Fruit fly (Drosophila melanogaster) whole organism, embryonic: Measurements from ENCODE around the gene RpL13.

Source experiments
- Adf1 ChIP-seq: fragments of 200-800 bp; sonication (Bioruptor generic); IDR thresholded peaks from 2 replicates; pipeline ENCODE4 v1.3.6; 2022; ENCODE audit warnings: missing biosample characterization, missing genetic modification characterization
- Antp ChIP-seq: fragments of 200-800 bp; sonication (Bioruptor generic); optimal IDR thresholded peaks from 3 replicates; lab custom pipeline; 2016; ENCODE audit warnings: missing biosample characterization, missing genetic modification characterization
- B-H1 ChIP-seq: fragments of 200-800 bp; sonication (Bioruptor generic); IDR thresholded peaks from 3 replicates; pipeline ENCODE4 v1.3.6; 2022; ENCODE audit warnings: missing biosample characterization, missing genetic modification characterization
- Bteb2 ChIP-seq: fragments of 200-800 bp; sonication (Bioruptor generic); optimal IDR thresholded peaks from 2 replicates; lab custom pipeline; 2016; ENCODE audit warnings: missing biosample characterization, missing genetic modification characterization
- CG10267 ChIP-seq: fragments of 200-800 bp; sonication (Bioruptor generic); optimal IDR thresholded peaks from 2 replicates; lab custom pipeline; 2018; ENCODE audit warnings: missing biosample characterization, mild to moderate bottlenecking, missing genetic modification characterization, moderate library complexity
- CG10979 ChIP-seq: fragments of 200-800 bp; sonication (Bioruptor generic); optimal IDR thresholded peaks from 2 replicates; lab custom pipeline; 2018; ENCODE audit warnings: missing biosample characterization, mild to moderate bottlenecking, missing genetic modification characterization, moderate library complexity
- CG12391 ChIP-seq: fragments of 200-800 bp; sonication (Bioruptor generic); optimal IDR thresholded peaks from 3 replicates; lab custom pipeline; 2018; ENCODE audit warnings: missing biosample characterization, mild to moderate bottlenecking, missing genetic modification characterization, moderate library complexity
- CG13287 ChIP-seq: fragments of 200-800 bp; sonication (Bioruptor generic); IDR thresholded peaks from 2 replicates; pipeline ENCODE4 v1.3.6; 2022; ENCODE audit warnings: missing biosample characterization, missing genetic modification characterization; ENCODE audit not compliant: partially characterized antibody
- CG13775 ChIP-seq: fragments of 200-800 bp; sonication (Bioruptor generic); optimal IDR thresholded peaks from 3 replicates; lab custom pipeline; 2017; ENCODE audit warnings: missing biosample characterization, mild to moderate bottlenecking, missing genetic modification characterization
- CG15514 ChIP-seq: fragments of 200-800 bp; sonication (Bioruptor generic); optimal IDR thresholded peaks from 3 replicates; lab custom pipeline; 2017; ENCODE audit warnings: missing biosample characterization, missing genetic modification characterization, mild to moderate bottlenecking, moderate library complexity, missing genetic modification reagents
- CG1603 ChIP-seq: fragments of 200-800 bp; sonication (Bioruptor generic); optimal IDR thresholded peaks from 2 replicates; lab custom pipeline; 2019; ENCODE audit warnings: missing biosample characterization, mild to moderate bottlenecking, missing genetic modification characterization, moderate library complexity
- CG17186 ChIP-seq: fragments of 200-800 bp; sonication (Bioruptor generic); optimal IDR thresholded peaks from 3 replicates; lab custom pipeline; 2017; ENCODE audit warnings: missing biosample characterization, missing genetic modification reagents, missing genetic modification characterization
- CG17568 ChIP-seq: fragments of 200-800 bp; sonication (Bioruptor generic); optimal IDR thresholded peaks from 2 replicates; lab custom pipeline; 2018; ENCODE audit warnings: missing biosample characterization, mild to moderate bottlenecking, missing genetic modification characterization, moderate library complexity
- CG2199 ChIP-seq: fragments of 200-800 bp; sonication (Bioruptor generic); IDR thresholded peaks from 3 replicates; pipeline ENCODE4 v1.3.6; 2022; ENCODE audit warnings: missing biosample characterization, missing genetic modification characterization
- CG31441 ChIP-seq: fragments of 200-800 bp; sonication (Bioruptor generic); IDR thresholded peaks from 2 replicates; pipeline ENCODE4 v1.3.6; 2022; ENCODE audit warnings: missing biosample characterization, missing genetic modification characterization
- CG3281 ChIP-seq: fragments of 200-800 bp; sonication (Bioruptor generic); optimal IDR thresholded peaks from 3 replicates; lab custom pipeline; 2017; ENCODE audit warnings: missing biosample characterization, mild to moderate bottlenecking, missing genetic modification characterization
- CG7839 ChIP-seq: fragments of 200-800 bp; sonication (Bioruptor generic); optimal IDR thresholded peaks from 3 replicates; lab custom pipeline; 2018; ENCODE audit warnings: missing biosample characterization, mild to moderate bottlenecking, missing genetic modification characterization, moderate library complexity
- CG8924 ChIP-seq: fragments of 200-800 bp; optimal IDR thresholded peaks from 3 replicates; lab custom pipeline; 2019; ENCODE audit warnings: missing biosample characterization, mild to moderate bottlenecking, missing genetic modification characterization, moderate library complexity
- CG9932 ChIP-seq: fragments of 200-800 bp; sonication (Bioruptor generic); IDR thresholded peaks from 2 replicates; pipeline ENCODE4 v1.3.6; 2022; ENCODE audit warnings: missing biosample characterization, missing genetic modification characterization
- CoRest ChIP-seq: fragments of 200-800 bp; sonication (Bioruptor generic); optimal IDR thresholded peaks from 3 replicates; lab custom pipeline; 2018; ENCODE audit warnings: missing biosample characterization, mild to moderate bottlenecking, missing genetic modification characterization, moderate library complexity
- Dfd ChIP-seq, 2 experiments: fragments of >200 bp; optimal IDR thresholded peaks; 2 replicates each; lab custom pipeline; 2017; ENCODE audit warnings: missing biosample characterization in 2 of 2, missing genetic modification characterization in 2 of 2
- HmgZ ChIP-seq: fragments of 200-800 bp; sonication (Bioruptor generic); optimal IDR thresholded peaks from 2 replicates; lab custom pipeline; 2018; ENCODE audit warnings: missing biosample characterization, mild to moderate bottlenecking, missing genetic modification characterization
- MESR4 ChIP-seq: fragments of 200-800 bp; sonication (Bioruptor generic); optimal IDR thresholded peaks from 2 replicates; lab custom pipeline; 2018; ENCODE audit warnings: missing biosample characterization, mild to moderate bottlenecking, missing genetic modification characterization, moderate library complexity
- MTF-1 ChIP-seq: fragments of 200-800 bp; sonication (Bioruptor generic); optimal IDR thresholded peaks from 2 replicates; lab custom pipeline; 2018; ENCODE audit warnings: missing biosample characterization, mild to moderate bottlenecking, missing genetic modification characterization, borderline replicate concordance
- NC2β ChIP-seq: fragments of 200-800 bp; sonication (Bioruptor generic); optimal IDR thresholded peaks from 2 replicates; lab custom pipeline; 2016; ENCODE audit warnings: missing biosample characterization, missing genetic modification characterization
- Rx ChIP-seq: fragments of 200-800 bp; sonication (Bioruptor generic); IDR thresholded peaks from 2 replicates; pipeline ENCODE4 v1.3.6; 2022; ENCODE audit warnings: missing biosample characterization, missing genetic modification characterization
- Spps ChIP-seq: fragments of 200-800 bp; sonication (Bioruptor generic); optimal IDR thresholded peaks from 2 replicates; lab custom pipeline; 2018; ENCODE audit warnings: missing biosample characterization, mild to moderate bottlenecking, missing genetic modification characterization
- az2 ChIP-seq: fragments of 200-800 bp; sonication (Bioruptor generic); optimal IDR thresholded peaks from 3 replicates; lab custom pipeline; 2016; ENCODE audit warnings: missing biosample characterization, missing genetic modification characterization
- bab2 ChIP-seq: fragments of 200-800 bp; sonication (Bioruptor generic); optimal IDR thresholded peaks from 2 replicates; lab custom pipeline; 2016; ENCODE audit warnings: missing biosample characterization, missing genetic modification characterization
- cas ChIP-seq: fragments of 200-800 bp; sonication (Bioruptor generic); IDR thresholded peaks from 2 replicates; pipeline ENCODE4 v1.3.6; 2022; ENCODE audit warnings: missing biosample characterization, missing genetic modification characterization
- caup ChIP-seq: fragments of 200-800 bp; sonication (Bioruptor generic); optimal IDR thresholded peaks from 3 replicates; lab custom pipeline; 2017; ENCODE audit warnings: missing biosample characterization, mild to moderate bottlenecking, missing genetic modification characterization, moderate library complexity; ENCODE audit not compliant: severe bottlenecking
- danr ChIP-seq: fragments of 200-800 bp; sonication (Bioruptor generic); IDR thresholded peaks from 2 replicates; pipeline ENCODE4 v1.3.6; 2022; ENCODE audit warnings: missing biosample characterization, missing genetic modification characterization
- dysf ChIP-seq: fragments of 200-800 bp; sonication (Bioruptor generic); IDR thresholded peaks from 3 replicates; pipeline ENCODE4 v1.3.6; 2022; ENCODE audit warnings: missing biosample characterization, missing genetic modification characterization
- fd3F ChIP-seq: fragments of 200-800 bp; sonication (Bioruptor generic); optimal IDR thresholded peaks from 2 replicates; lab custom pipeline; 2018; ENCODE audit warnings: missing biosample characterization, mild to moderate bottlenecking, missing genetic modification characterization, moderate library complexity
- gce ChIP-seq: fragments of 200-800 bp; sonication (Bioruptor generic); IDR thresholded peaks from 3 replicates; pipeline ENCODE4 v1.3.6; 2022; ENCODE audit warnings: missing biosample characterization, missing genetic modification characterization
- ham ChIP-seq: fragments of 200-800 bp; sonication (Bioruptor generic); IDR thresholded peaks from 2 replicates; pipeline ENCODE4 v1.3.6; 2022; ENCODE audit warnings: missing biosample characterization, missing genetic modification characterization
- hkb ChIP-seq, 2 experiments: fragments of 200-800 bp in 1 of 2; fragments of >200 bp in 1 of 2; sonication (Bioruptor generic) in 1 of 2; IDR thresholded peaks in 1 of 2; optimal IDR thresholded peaks in 1 of 2; 2 replicates each; pipeline versions ENCODE4 v1.3.6 to Lab custom; 2017 to 2022; ENCODE audit warnings: missing biosample characterization in 1 of 2, missing genetic modification characterization in 1 of 2
- hth ChIP-seq: fragments of >200 bp; optimal IDR thresholded peaks from 2 replicates; lab custom pipeline; 2017; ENCODE audit warnings: inconsistent platforms
- ind ChIP-seq: fragments of 200-800 bp; sonication (Bioruptor generic); optimal IDR thresholded peaks from 3 replicates; lab custom pipeline; 2016; ENCODE audit warnings: missing biosample characterization, missing genetic modification characterization
- jigr1 ChIP-seq: fragments of 200-800 bp; sonication (Bioruptor generic); IDR thresholded peaks from 3 replicates; pipeline ENCODE4 v1.3.6; 2022; ENCODE audit warnings: missing biosample characterization, missing genetic modification characterization
- ken ChIP-seq: fragments of 200-800 bp; sonication (Bioruptor generic); IDR thresholded peaks from 3 replicates; pipeline ENCODE4 v1.3.6; 2022; ENCODE audit warnings: missing biosample characterization, missing genetic modification characterization
- nmo ChIP-seq: fragments of 200-800 bp; sonication (Bioruptor generic); optimal IDR thresholded peaks from 2 replicates; lab custom pipeline; 2018; ENCODE audit warnings: missing biosample characterization, mild to moderate bottlenecking, missing genetic modification characterization, moderate library complexity
- org-1 ChIP-seq: fragments of 200-800 bp; sonication (Bioruptor generic); optimal IDR thresholded peaks from 2 replicates; lab custom pipeline; 2017; ENCODE audit warnings: missing biosample characterization, missing genetic modification characterization
- ranshi ChIP-seq: fragments of 200-800 bp; sonication (Bioruptor generic); IDR thresholded peaks from 2 replicates; pipeline ENCODE4 v1.3.6; 2022; ENCODE audit warnings: missing biosample characterization, missing genetic modification characterization
- repo ChIP-seq: fragments of 200-800 bp; sonication (Bioruptor generic); optimal IDR thresholded peaks from 2 replicates; lab custom pipeline; 2016; ENCODE audit warnings: missing biosample characterization, missing genetic modification characterization
- sens-2 ChIP-seq: fragments of 200-800 bp; sonication (Bioruptor generic); IDR thresholded peaks from 2 replicates; pipeline ENCODE4 v1.3.6; 2022; ENCODE audit warnings: missing biosample characterization, missing genetic modification characterization
- sr ChIP-seq: fragments of 200-800 bp; sonication (Bioruptor generic); IDR thresholded peaks from 3 replicates; pipeline ENCODE4 v1.3.6; 2022; ENCODE audit warnings: missing biosample characterization, missing genetic modification characterization
- ssp ChIP-seq: fragments of 200-800 bp; sonication (Bioruptor generic); IDR thresholded peaks from 2 replicates; pipeline ENCODE4 v1.3.6; 2022; ENCODE audit warnings: missing biosample characterization, missing genetic modification characterization
- tio ChIP-seq: fragments of 200-800 bp; sonication (Bioruptor generic); optimal IDR thresholded peaks from 2 replicates; lab custom pipeline; 2017; ENCODE audit warnings: missing biosample characterization, missing genetic modification characterization, inconsistent platforms
- trh ChIP-seq: fragments of 200-800 bp; sonication (Bioruptor generic); optimal IDR thresholded peaks from 2 replicates; lab custom pipeline; 2016; ENCODE audit warnings: missing biosample characterization, missing genetic modification characterization
- zfh2 ChIP-seq: fragments of 200-800 bp; sonication (Bioruptor generic); optimal IDR thresholded peaks from 2 replicates; lab custom pipeline; 2016; ENCODE audit warnings: missing biosample characterization, missing genetic modification characterization

RpL13 gene

DNA sequence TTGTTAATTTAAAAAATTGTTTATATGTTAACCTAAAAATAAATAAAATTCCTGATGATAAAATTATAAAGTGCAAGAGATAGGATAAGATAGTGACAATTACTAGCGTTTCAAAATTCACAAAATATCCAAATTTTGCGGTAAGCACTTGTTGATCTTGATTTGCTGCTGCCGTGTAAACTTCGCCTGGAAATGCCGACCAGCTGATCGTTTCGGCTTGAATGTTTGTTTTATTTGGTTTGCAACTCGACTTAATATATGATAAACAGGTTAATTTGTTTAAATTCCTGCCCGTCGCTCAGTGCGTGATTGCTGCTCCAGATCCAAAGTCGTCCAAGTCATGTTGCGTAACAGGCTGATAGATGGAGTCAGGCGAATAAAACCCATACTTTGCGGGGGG is 45.7 kb upstream of the RpL13 start, which contains the start of gene CG4592 (continued):
- TF ChIP-seq NC2β (GFP tag; lab: Kevin White, UChicago) (peak; percentile 25), B-H1 (peak; percentile 21; the same call in 1 of the 3 replicates), bab2 (GFP tag; lab: Kevin White, UChicago) (peak; percentile 22), ind (GFP tag; lab: Kevin White, UChicago) (peak; percentile 27), tio (GFP tag; lab: Kevin White, UChicago) (no peak), Spps (tag; lab: Kevin White, UChicago) (peak; percentile 22), CoRest (peak; percentile 64), CG13775 (GFP tag; lab: Kevin White, UChicago) (peak; percentile 53), CG17568 (no peak), CG15514 (GFP tag; lab: Kevin White, UChicago) (peak; percentile 46), Rx (GFP tag; lab: Robert Waterston, UW) (peak; percentile 44), MESR4 (GFP tag; lab: Kevin White, UChicago) (peak; percentile 21), caup (GFP tag; lab: Kevin White, UChicago) (peak; percentile 66), CG10267 (tag; lab: Kevin White, UChicago) (peak; percentile 50), danr (GFP tag; lab: Robert Waterston, UW) (peak; percentile 11; the same call in 1 of the 2 replicates), Antp (GFP tag; lab: Kevin White, UChicago) (peak; percentile 8), hth (lab: Kevin White, UChicago) (no peak), jigr1 (GFP tag; lab: Robert Waterston, UW) (no peak), CG7839 (no peak), trh (no peak), fd3F (GFP tag; lab: Kevin White, UChicago) (peak; percentile 42), repo (GFP tag; lab: Kevin White, UChicago) (no peak), CG8924 (peak; percentile 75), Adf1 (peak; percentile 18; the same call in 1 of the 2 replicates), gce (no peak), CG10979 (tag; lab: Kevin White, UChicago) (peak; percentile 73), ranshi (GFP tag; lab: Robert Waterston, UW) (peak; percentile 66), CG3281 (GFP tag; lab: Kevin White, UChicago) (no peak), cas (GFP tag; lab: Robert Waterston, UW) (0 out of 2 replicates have a peak, but pooled peaks have one; percentile 37), CG31441 (GFP tag; lab: Robert Waterston, UW) (no peak), zfh2 (GFP tag; lab: Kevin White, UChicago) (peak; percentile 30), CG2199 (GFP tag; lab: Robert Waterston, UW) (no peak), CG13287 (GFP tag; lab: Robert Waterston, UW) (peak; percentile 40; the same call in 1 of the 2 replicates), CG9932 (GFP tag; lab: Robert Waterston, UW) (peak; percentile 57), CG1603 (peak; percentile 67), sr (no peak), hkb (optimal IDR thresholded peaks at IDR 0.05; lab: Kevin White, UChicago) (no peak), hkb (GFP tag; IDR thresholded peaks at IDR 0.05; lab: Robert Waterston, UW) (peak; percentile 84), dysf (GFP tag; lab: Robert Waterston, UW) (peak; percentile 74), CG17186 (GFP tag; lab: Kevin White, UChicago) (no peak), ssp (GFP tag; lab: Robert Waterston, UW) (peak; percentile 14; the same call in 1 of the 2 replicates), Dfd (GFP tag; optimal IDR thresholded peaks at IDR 0.05; lab: Kevin White, UChicago) (no peak), az2 (GFP tag; lab: Kevin White, UChicago) (peak; percentile 30), MTF-1 (GFP tag; lab: Kevin White, UChicago) (peak; percentile 26), ham (GFP tag; lab: Robert Waterston, UW) (peak; percentile 32; the same call in 1 of the 2 replicates), ken (GFP tag; lab: Robert Waterston, UW) (peak; percentile 76; the same call in 2 of the 3 replicates), sens-2 (GFP tag; lab: Robert Waterston, UW) (no peak), Bteb2 (GFP tag; lab: Kevin White, UChicago) (peak; percentile 28), CG12391 (tag; lab: Kevin White, UChicago) (peak; percentile 70), HmgZ (tag; lab: Kevin White, UChicago) (peak; percentile 63), org-1 (no peak), nmo (GFP tag; lab: Kevin White, UChicago) (peak; percentile 56)
